Worm (Caenorhabditis elegans) whole organism, mixed stage, embryonic: ENCODE measurements around the gene gei-3.

Experiments used
- M03D4.4 ChIP-seq: sonication (generic microtip); optimal IDR thresholded peaks from 2 replicates; lab custom pipeline; 2017; ENCODE audit warnings: mild to moderate bottlenecking, missing genetic modification characterization, missing compliant biosample characterization
- bed-3 ChIP-seq: fragments of 200-800 bp; sonication (Bioruptor generic); optimal IDR thresholded peaks from 3 replicates; lab custom pipeline; 2018; ENCODE audit warnings: mild to moderate bottlenecking, missing genetic modification characterization, moderate library complexity, missing compliant biosample characterization
- ceh-39 ChIP-seq: fragments of 150-350 bp; optimal IDR thresholded peaks from 2 replicates; lab custom pipeline; 2014; ENCODE audit warnings: missing biosample characterization, missing genetic modification characterization
- ceh-43 ChIP-seq: fragments of 200-800 bp; sonication (Bioruptor generic); optimal IDR thresholded peaks from 2 replicates; lab custom pipeline; 2018; ENCODE audit warnings: mild to moderate bottlenecking, missing genetic modification characterization, moderate library complexity, missing compliant biosample characterization
- ceh-83 ChIP-seq: fragments of 200-800 bp; sonication (Bioruptor generic); optimal IDR thresholded peaks from 2 replicates; lab custom pipeline; 2018; ENCODE audit warnings: mild to moderate bottlenecking, missing genetic modification characterization, missing compliant biosample characterization
- ces-1 ChIP-seq: fragments of 150-350 bp; optimal IDR thresholded peaks from 2 replicates; lab custom pipeline; 2014; ENCODE audit warnings: missing biosample characterization, missing genetic modification reagents, missing genetic modification characterization
- cnd-1 ChIP-seq: fragments of 200-800 bp; sonication (Bioruptor generic); optimal IDR thresholded peaks from 2 replicates; lab custom pipeline; 2018; ENCODE audit warnings: mild to moderate bottlenecking, missing genetic modification characterization, missing compliant biosample characterization
- drap-1 ChIP-seq: fragments of 200-800 bp; sonication (Bioruptor generic); optimal IDR thresholded peaks from 3 replicates; lab custom pipeline; 2018; ENCODE audit warnings: mild to moderate bottlenecking, missing genetic modification characterization, missing compliant biosample characterization
- elt-3 ChIP-seq: fragments of 150-350 bp; optimal IDR thresholded peaks from 2 replicates; lab custom pipeline; 2014; ENCODE audit warnings: missing biosample characterization, missing genetic modification characterization
- flh-1 ChIP-seq: fragments of 200-800 bp; sonication (Bioruptor generic); optimal IDR thresholded peaks from 2 replicates; lab custom pipeline; 2018; ENCODE audit warnings: mild to moderate bottlenecking, missing genetic modification characterization, moderate library complexity, missing compliant biosample characterization
- ham-2 ChIP-seq: fragments of 200-800 bp; sonication (Bioruptor generic); optimal IDR thresholded peaks from 2 replicates; lab custom pipeline; 2018; ENCODE audit warnings: mild to moderate bottlenecking, missing genetic modification characterization, missing compliant biosample characterization
- hlh-1 ChIP-seq: fragments of 150-350 bp; optimal IDR thresholded peaks from 2 replicates; lab custom pipeline; 2014; ENCODE audit warnings: missing biosample characterization, missing genetic modification reagents, missing genetic modification characterization
- lin-13 ChIP-seq: fragments of 150-350 bp; optimal IDR thresholded peaks from 2 replicates; lab custom pipeline; 2014; ENCODE audit warnings: missing biosample characterization, missing genetic modification characterization
- lsy-2 ChIP-seq: fragments of 150-350 bp; optimal IDR thresholded peaks from 2 replicates; lab custom pipeline; 2014; ENCODE audit warnings: missing biosample characterization, missing genetic modification characterization
- mab-5 ChIP-seq: fragments of 150-350 bp; optimal IDR thresholded peaks from 2 replicates; lab custom pipeline; 2014; ENCODE audit warnings: missing biosample characterization, missing genetic modification characterization
- mep-1 ChIP-seq: fragments of 150-350 bp; optimal IDR thresholded peaks from 2 replicates; lab custom pipeline; 2017; ENCODE audit warnings: missing biosample characterization, missing genetic modification reagents, missing genetic modification characterization, inconsistent platforms
- mls-2 ChIP-seq: sonication (generic microtip); optimal IDR thresholded peaks from 2 replicates; lab custom pipeline; 2016; ENCODE audit warnings: mild to moderate bottlenecking, missing genetic modification characterization, moderate library complexity, missing compliant biosample characterization
- nhr-12 ChIP-seq: fragments of 150-350 bp; optimal IDR thresholded peaks from 2 replicates; lab custom pipeline; 2014; ENCODE audit warnings: missing biosample characterization, missing genetic modification characterization
- nhr-2 ChIP-seq: fragments of 150-350 bp; optimal IDR thresholded peaks from 2 replicates; lab custom pipeline; 2014; ENCODE audit warnings: missing biosample characterization, missing genetic modification characterization
- nhr-237 ChIP-seq: fragments of 150-350 bp; optimal IDR thresholded peaks from 2 replicates; lab custom pipeline; 2014; ENCODE audit warnings: missing biosample characterization, missing genetic modification characterization
- nhr-76 ChIP-seq: sonication (generic microtip); optimal IDR thresholded peaks from 2 replicates; lab custom pipeline; 2017; ENCODE audit warnings: missing biosample characterization, missing genetic modification characterization
- pha-4 ChIP-seq: fragments of 150-350 bp; optimal IDR thresholded peaks from 2 replicates; lab custom pipeline; 2018; ENCODE audit warnings: missing biosample characterization, missing genetic modification reagents, missing genetic modification characterization
- sem-2 ChIP-seq: fragments of 200-800 bp; sonication (Bioruptor generic); optimal IDR thresholded peaks from 2 replicates; lab custom pipeline; 2018; ENCODE audit warnings: mild to moderate bottlenecking, missing genetic modification characterization, missing compliant biosample characterization
- snpc-4 ChIP-seq: fragments of 150-350 bp; optimal IDR thresholded peaks from 2 replicates; lab custom pipeline; 2014; ENCODE audit warnings: missing biosample characterization, missing genetic modification characterization
- sptf-1 ChIP-seq: sonication (generic microtip); optimal IDR thresholded peaks from 2 replicates; lab custom pipeline; 2017; ENCODE audit warnings: mild to moderate bottlenecking, missing genetic modification characterization, moderate library complexity, missing compliant biosample characterization
- tbx-8 ChIP-seq: fragments of 200-800 bp; sonication (Bioruptor generic); optimal IDR thresholded peaks from 2 replicates; lab custom pipeline; 2018; ENCODE audit warnings: mild to moderate bottlenecking, missing genetic modification characterization, moderate library complexity, missing compliant biosample characterization
- unc-120 ChIP-seq: sonication (generic microtip); optimal IDR thresholded peaks from 2 replicates; lab custom pipeline; 2017; ENCODE audit warnings: missing genetic modification characterization, missing compliant biosample characterization; ENCODE audit not compliant: poor library complexity, severe bottlenecking
- unc-39 ChIP-seq: fragments of 150-350 bp; optimal IDR thresholded peaks from 2 replicates; lab custom pipeline; 2014; ENCODE audit warnings: missing biosample characterization, missing genetic modification characterization
- zip-8 ChIP-seq: fragments of 150-350 bp; optimal IDR thresholded peaks from 2 replicates; lab custom pipeline; 2014; ENCODE audit warnings: missing biosample characterization, missing genetic modification characterization

The gei-3 gene

DNA sequence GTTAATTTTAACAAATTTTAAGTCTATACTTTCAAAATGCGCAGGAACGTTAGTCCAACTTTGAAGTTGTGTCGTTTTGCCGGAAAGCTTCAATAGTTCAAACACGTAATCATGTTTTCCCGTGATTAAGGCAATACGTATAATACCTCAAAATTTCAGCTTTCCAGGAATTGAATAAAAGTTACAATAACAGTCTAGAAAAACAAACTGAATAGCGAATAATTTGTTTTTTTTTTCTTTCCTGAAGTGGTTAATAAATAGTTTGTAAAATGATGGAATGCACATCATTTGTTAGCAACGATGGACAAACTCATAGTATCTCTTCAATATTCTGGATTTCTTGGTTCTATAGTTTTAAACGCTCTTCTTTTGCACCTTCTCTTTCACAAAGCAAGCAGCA, 23.4 kb downstream of the gei-3 start, which contains the start of gene str-123:
Gene str-123 (plus strand): TSS at position 301 of the 400 bp plus-strand sequence.
- TF ChIP-seq lsy-2 (tag; lab: Kevin White, UChicago) = no peak
- TF ChIP-seq unc-39 (tag; lab: Kevin White, UChicago) = no peak
- no peak for TF ChIP-seq sptf-1
- TF ChIP-seq snpc-4 (tag; lab: Kevin White, UChicago) = no peak
- TF ChIP-seq ceh-39 (tag; lab: Kevin White, UChicago) = no peak
- no peak for TF ChIP-seq drap-1 (GFP tag; lab: Kevin White, UChicago)
- TF ChIP-seq mab-5 (tag; lab: Kevin White, UChicago) = no peak
- no peak for TF ChIP-seq pha-4 (tag; lab: Kevin White, UChicago)
- no peak for TF ChIP-seq nhr-2 (tag; lab: Kevin White, UChicago)
- TF ChIP-seq lin-13 (tag; lab: Kevin White, UChicago) = no peak
- TF ChIP-seq sem-2 = no peak
- no peak for TF ChIP-seq nhr-12
- no peak for TF ChIP-seq elt-3 (tag; lab: Kevin White, UChicago)
- no peak for TF ChIP-seq cnd-1 (tag; lab: Kevin White, UChicago)

DNA sequence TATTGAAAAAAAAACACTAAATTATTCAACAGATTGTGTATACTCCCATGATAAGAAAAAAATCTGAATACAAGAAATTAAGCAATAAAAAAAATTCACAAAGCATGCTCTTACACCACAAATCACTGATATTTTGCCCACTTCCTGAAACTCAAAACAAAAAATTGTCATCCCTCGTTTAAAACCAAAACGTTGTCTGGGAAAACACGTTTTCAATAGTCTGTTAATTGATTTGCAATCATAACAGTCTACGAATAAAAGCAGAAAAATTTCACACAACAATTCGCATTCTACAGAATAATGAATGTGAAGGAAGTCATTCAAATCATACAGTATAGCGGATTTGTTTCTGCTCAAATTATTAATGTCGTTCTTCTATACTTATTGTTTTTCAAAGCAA, 25.8 kb downstream of the gei-3 start, which contains the start of gene str-124:
Gene str-124 (plus strand): TSS at position 301 of the 400 bp plus-strand sequence.
- TF ChIP-seq flh-1 (GFP tag; lab: Kevin White, UChicago) (no peak), lsy-2 (tag; lab: Kevin White, UChicago) (no peak), ces-1 (GFP tag; lab: Kevin White, UChicago) (no peak), nhr-76 (tag; lab: Kevin White, UChicago) (no peak), zip-8 (no peak), tbx-8 (GFP tag; lab: Kevin White, UChicago) (no peak), drap-1 (GFP tag; lab: Kevin White, UChicago) (no peak), unc-39 (tag; lab: Kevin White, UChicago) (no peak), lin-13 (tag; lab: Kevin White, UChicago) (no peak), ceh-43 (no peak)

DNA sequence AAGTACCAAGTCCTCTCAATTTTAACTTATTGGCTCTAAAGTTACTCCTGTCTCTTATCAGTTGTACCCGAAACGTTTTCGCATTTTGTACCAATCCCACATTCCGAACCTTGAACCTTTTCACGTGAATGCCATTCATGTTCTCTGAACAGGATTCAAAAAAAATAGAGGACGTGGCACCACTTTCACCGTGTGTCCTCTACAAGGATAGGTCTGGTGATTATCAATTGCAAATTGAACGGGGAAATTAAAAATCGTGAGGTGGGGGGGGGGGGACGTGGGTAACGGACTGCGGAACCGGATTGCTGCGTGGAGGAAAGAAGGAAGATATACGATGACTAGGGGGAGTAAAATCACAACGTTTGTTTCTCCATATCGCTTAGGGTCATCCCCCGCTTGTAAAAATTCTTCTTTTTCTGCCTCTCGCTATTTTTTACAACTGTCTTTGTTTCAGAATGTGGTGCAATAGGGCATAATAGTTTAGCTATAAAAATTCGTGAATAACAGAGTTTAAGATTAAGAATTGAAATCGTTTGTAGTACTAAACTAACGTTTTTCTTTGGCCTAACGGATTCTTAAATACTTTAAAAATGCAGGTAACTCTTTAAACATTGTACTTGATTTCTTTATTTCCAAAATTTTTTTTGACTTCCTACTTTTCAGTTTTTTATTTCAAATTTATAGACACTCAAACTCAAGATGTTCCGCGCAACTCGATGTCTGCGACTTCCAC, 31.6 kb downstream of the gei-3 start, which contains the start of gene alh-13:
Gene alh-13 (plus strand): TSS at position 683 of the 733 bp plus-strand sequence.
- no peak for TF ChIP-seq unc-120 (tag; lab: Kevin White, UChicago)
- TF ChIP-seq flh-1 (GFP tag; lab: Kevin White, UChicago) = no peak
- TF ChIP-seq mep-1 (tag; lab: Kevin White, UChicago) = no peak
- no peak for TF ChIP-seq ham-2 (GFP tag; lab: Kevin White, UChicago)
- no peak for TF ChIP-seq nhr-12
- no peak for TF ChIP-seq unc-39 (tag; lab: Kevin White, UChicago)
- no peak for TF ChIP-seq nhr-237 (tag; lab: Kevin White, UChicago)
- TF ChIP-seq nhr-76 (tag; lab: Kevin White, UChicago) = no peak
- TF ChIP-seq sem-2 = no peak
- TF ChIP-seq ceh-43 = no peak
- no peak for TF ChIP-seq lin-13 (tag; lab: Kevin White, UChicago)
- TF ChIP-seq ces-1 (GFP tag; lab: Kevin White, UChicago) = no peak
- no peak for TF ChIP-seq M03D4.4 (tag; lab: Kevin White, UChicago)
- no peak for TF ChIP-seq ceh-39 (tag; lab: Kevin White, UChicago)
- no peak for TF ChIP-seq mab-5 (tag; lab: Kevin White, UChicago)
- no peak for TF ChIP-seq mls-2 (tag; lab: Kevin White, UChicago)
- TF ChIP-seq zip-8 = no peak
- no peak for TF ChIP-seq tbx-8 (GFP tag; lab: Kevin White, UChicago)
- TF ChIP-seq ceh-83 (GFP tag; lab: Kevin White, UChicago) = no peak
- TF ChIP-seq, all 35 proteins: peak for 0

DNA sequence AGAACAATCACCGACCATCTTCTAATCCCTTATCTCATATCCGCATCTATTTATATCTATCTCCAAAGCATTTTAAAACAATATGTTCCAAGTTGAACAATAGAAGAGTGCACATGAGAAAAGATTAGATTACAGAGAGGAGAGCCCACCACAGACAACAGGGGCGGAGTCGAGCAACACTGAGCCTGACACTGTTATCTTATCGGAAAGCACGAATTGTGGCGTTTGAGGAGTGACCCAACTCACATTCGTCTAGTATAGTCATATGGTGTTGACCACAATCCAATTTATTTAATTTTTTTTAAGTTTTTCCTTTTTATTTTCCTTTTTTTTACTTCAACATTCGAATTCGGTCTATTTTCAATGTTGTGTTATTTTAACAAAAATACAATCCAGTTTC, 32.8 kb downstream of the gei-3 start:
- no peak for TF ChIP-seq sem-2
- no peak for TF ChIP-seq mab-5 (tag; lab: Kevin White, UChicago)
- TF ChIP-seq bed-3 = no peak
- TF ChIP-seq pha-4 (tag; lab: Kevin White, UChicago) = no peak
- no peak for TF ChIP-seq unc-120 (tag; lab: Kevin White, UChicago)
- no peak for TF ChIP-seq cnd-1 (tag; lab: Kevin White, UChicago)
- TF ChIP-seq mls-2 (tag; lab: Kevin White, UChicago) = no peak

DNA sequence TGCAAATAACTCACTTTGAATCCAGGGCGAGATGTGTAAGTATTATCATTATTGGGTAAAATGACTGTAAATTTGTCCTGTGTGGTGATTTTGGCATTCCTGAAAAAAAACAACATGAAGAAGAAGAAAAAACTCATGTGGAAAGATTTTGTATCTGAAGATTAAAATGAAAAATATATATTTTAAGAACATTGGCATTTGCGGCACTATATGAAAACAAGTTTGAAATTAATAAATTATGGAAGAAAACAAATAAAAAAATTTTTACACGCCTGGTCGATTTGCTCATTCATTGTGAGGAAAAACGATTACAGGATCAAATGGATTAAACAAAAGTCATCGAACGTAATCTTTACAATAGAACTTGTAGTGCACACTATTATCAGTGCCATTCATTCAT, 43.7 kb downstream of the gei-3 start, which contains the start of gene ilc-17.1:
Gene ilc-17.1 (minus strand): TSS at position 101 of the 400 bp plus-strand sequence.
- TF ChIP-seq lsy-2 (tag; lab: Kevin White, UChicago) = no peak
- no peak for TF ChIP-seq nhr-2 (tag; lab: Kevin White, UChicago)
- TF ChIP-seq tbx-8 (GFP tag; lab: Kevin White, UChicago) = no peak
- TF ChIP-seq cnd-1 (tag; lab: Kevin White, UChicago) = no peak
- no peak for TF ChIP-seq nhr-237 (tag; lab: Kevin White, UChicago)
- no peak for TF ChIP-seq hlh-1 (tag; lab: Kevin White, UChicago)
